Worm (Caenorhabditis elegans) whole organism, late embryonic: Measurements from ENCODE around the gene bcs-1.

ENCODE experiments used
- elt-4 ChIP-seq: sonication (generic microtip); optimal IDR thresholded peaks from 2 replicates; lab custom pipeline; 2016; ENCODE audit warnings: missing genetic modification characterization, missing compliant biosample characterization
- npax-4 ChIP-seq: sonication (generic microtip); optimal IDR thresholded peaks from 2 replicates; lab custom pipeline; 2016; ENCODE audit warnings: missing genetic modification characterization, missing compliant biosample characterization
- pax-1 ChIP-seq: fragments of 150-350 bp; optimal IDR thresholded peaks from 2 replicates; lab custom pipeline; 2014; ENCODE audit warnings: missing biosample characterization, missing genetic modification characterization
- sdc-2 ChIP-seq: sonication (generic microtip); optimal IDR thresholded peaks from 2 replicates; lab custom pipeline; 2016; ENCODE audit warnings: missing genotype, missing genetic modification characterization, missing compliant biosample characterization

ce11 chrII:8529176-8529698 is 41.6 kb upstream of the bcs-1 start:
- TF ChIP-seq sdc-2 (tag; lab: Kevin White, UChicago): no peak
- no peak for TF ChIP-seq npax-4
- no peak for TF ChIP-seq elt-4
- TF ChIP-seq pax-1: no peak
